Worm (Caenorhabditis elegans): ENCODE measurements around the gene tag-290.

ce11 chrV:11580826-11581225 lies 32.3 kb upstream of the tag-290 start, which contains the start of gene srx-90:
- no peak for TF ChIP-seq jun-1 (tag; optimal IDR thresholded peaks at IDR 0.05)
- no peak for TF ChIP-seq unc-62 (GFP tag; optimal IDR thresholded peaks at IDR 0.05 in 1 of 2)
- no peak for TF ChIP-seq unc-62 (tag; optimal IDR thresholded peaks at IDR 0.05)
- TF ChIP-seq lin-15B (tag; optimal IDR thresholded peaks at IDR 0.05) = no peak
- TF ChIP-seq R02D3.7 (tag; optimal IDR thresholded peaks at IDR 0.05) = no peak
- TF ChIP-seq nhr-6 (tag; optimal IDR thresholded peaks at IDR 0.05) = no peak
- no peak for TF ChIP-seq fkh-10 (GFP tag; optimal IDR thresholded peaks at IDR 0.05)
- TF ChIP-seq nhr-237 (tag; optimal IDR thresholded peaks at IDR 0.05) = no peak
- no peak for TF ChIP-seq nhr-25 (tag; optimal IDR thresholded peaks at IDR 0.05; ENCODE audit: borderline replicate concordance, insufficient read depth)
- no peak for TF ChIP-seq egl-27 (tag; optimal IDR thresholded peaks at IDR 0.05)
- no peak for TF ChIP-seq lin-13 (GFP tag; optimal IDR thresholded peaks at IDR 0.05)
- TF ChIP-seq Y75B8A.6 (GFP tag; IDR thresholded peaks at IDR 0.05) = no peak
